Worm (Caenorhabditis elegans) whole organism, young adult: ENCODE results near the gene gpb-1.

Source experiments
- B0035.1 ChIP-seq: sonication (generic microtip); optimal IDR thresholded peaks from 2 replicates; lab custom pipeline; 2016; ENCODE audit warnings: missing genetic modification characterization, mild to moderate bottlenecking, missing compliant biosample characterization, missing genotype, missing genetic modification reagents
- B0336.3 ChIP-seq: fragments of 200-800 bp; sonication (Bioruptor generic); IDR thresholded peaks from 2 replicates; pipeline ENCODE4 v1.3.6; 2022; ENCODE audit warnings: missing genetic modification characterization, missing compliant biosample characterization
- F37B4.10 ChIP-seq: fragments of 200-800 bp; sonication (Bioruptor generic); IDR thresholded peaks from 2 replicates; pipeline ENCODE4 v1.3.6; 2022; ENCODE audit warnings: missing genetic modification characterization, missing compliant biosample characterization
- nfya-1 ChIP-seq: sonication (generic microtip); optimal IDR thresholded peaks from 2 replicates; lab custom pipeline; 2017; ENCODE audit warnings: antibody characterized with exemption, missing compliant biosample characterization, missing genetic modification characterization, borderline replicate concordance; ENCODE audit not compliant: insufficient read depth
- snpc-1.1 ChIP-seq: sonication (generic microtip); optimal IDR thresholded peaks from 2 replicates; lab custom pipeline; 2017; ENCODE audit warnings: missing genetic modification characterization, mild to moderate bottlenecking, missing compliant biosample characterization, antibody characterized with exemption, moderate library complexity, missing genotype, missing genetic modification reagents; ENCODE audit not compliant: insufficient read depth
- unc-62 ChIP-seq: fragments of 150-350 bp; optimal IDR thresholded peaks from 2 replicates; lab custom pipeline; 2014; ENCODE audit warnings: missing biosample characterization, missing genetic modification reagents, missing genetic modification characterization

DNA sequence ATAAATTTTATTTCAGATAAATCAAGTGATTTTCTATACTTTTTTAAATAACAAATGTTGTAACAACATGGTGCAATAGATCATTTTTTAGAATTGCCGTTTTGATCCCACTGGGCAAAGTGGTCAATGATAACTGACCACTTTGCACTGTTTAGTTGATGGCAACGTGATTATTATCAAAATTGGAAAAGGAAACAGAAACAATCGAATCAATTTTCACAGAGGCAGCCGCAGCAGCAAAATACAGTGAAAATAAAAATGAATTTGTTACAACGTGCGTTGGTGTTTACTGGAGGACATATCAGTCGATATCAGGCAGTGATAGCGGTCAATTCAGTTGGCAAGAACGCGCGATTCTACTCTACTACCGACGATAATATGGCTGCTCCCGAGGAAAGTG lies 42.6 kb downstream of the gpb-1 start, which contains the start of gene VF13D12L.3:
- TF ChIP-seq nfya-1 (tag; lab: Kevin White, UChicago) (no peak), unc-62 (no peak), B0035.1 (no peak), B0336.3 (GFP tag; lab: Robert Waterston, UW) (no peak), F37B4.10 (GFP tag; lab: Robert Waterston, UW) (no peak), snpc-1.1 (no peak)
